Fruit fly (Drosophila melanogaster) Kc167 (cell line): ENCODE measurements around the gene Srp14.

Experiments used
- Myc ChIP-seq: fragments of >200 bp; optimal IDR thresholded peaks from 2 replicates; lab custom pipeline; 2017; ENCODE audit warnings: missing external identifiers
- Sin3A ChIP-seq: fragments of >200 bp; optimal IDR thresholded peaks from 2 replicates; lab custom pipeline; 2018; ENCODE audit warnings: missing external identifiers
- h ChIP-seq: fragments of >200 bp; optimal IDR thresholded peaks from 3 replicates; lab custom pipeline; 2018; ENCODE audit warnings: missing external identifiers
- insv ChIP-seq: fragments of >200 bp; optimal IDR thresholded peaks from 3 replicates; lab custom pipeline; 2018; ENCODE audit warnings: missing external identifiers
- ttk ChIP-seq: sonication (Bioruptor generic); optimal IDR thresholded peaks from 2 replicates; lab custom pipeline; 2017; ENCODE audit warnings: missing external identifiers

- TF ChIP-seq insv (lab: Kevin White, UChicago) (no peak), ttk (lab: Kevin White, UChicago) (no peak), Sin3A (lab: Kevin White, UChicago) (no peak), Myc (lab: Kevin White, UChicago) (no peak), h (no peak)
Measured at dm6 chr3R:20573326-20573725, 6.6 kb upstream of the Srp14 start.
